Fruit fly (Drosophila melanogaster) whole organism: ENCODE measurements around the gene CG10352.

Source experiments
- CG8478 ChIP-seq: fragments of >200 bp; optimal IDR thresholded peaks from 2 replicates; lab custom pipeline; 2018; ENCODE audit warnings: inconsistent platforms
- EcR ChIP-seq, 2 experiments: fragments of >200 bp; optimal IDR thresholded peaks; 2 replicates each; lab custom pipeline; 2017; ENCODE audit warnings: missing biosample characterization in 2 of 2, missing genetic modification characterization in 2 of 2, missing genetic modification reagents in 2 of 2
- pan ChIP-seq: fragments of >200 bp; optimal IDR thresholded peaks from 2 replicates; lab custom pipeline; 2017
- psq ChIP-seq: fragments of >200 bp; optimal IDR thresholded peaks from 2 replicates; lab custom pipeline; 2017
- usp ChIP-seq: fragments of >200 bp; optimal IDR thresholded peaks from 2 replicates; lab custom pipeline; 2017; ENCODE audit warnings: missing biosample characterization, missing genetic modification characterization, mixed read lengths

- TF ChIP-seq pan (lab: Kevin White, UChicago), result no peak
- no peak for TF ChIP-seq CG8478 (lab: Kevin White, UChicago)
- TF ChIP-seq EcR (GFP tag; optimal IDR thresholded peaks at IDR 0.05; lab: Kevin White, UChicago), result no peak
- no peak for TF ChIP-seq usp (GFP tag; lab: Kevin White, UChicago)
- no peak for TF ChIP-seq psq (lab: Kevin White, UChicago)
Observed at dm6 chrX:11884134-11884533, 7.2 kb upstream of the CG10352 start.
